Fruit fly (Drosophila melanogaster): ENCODE data around the gene GV1.

GV1 gene

DNA sequence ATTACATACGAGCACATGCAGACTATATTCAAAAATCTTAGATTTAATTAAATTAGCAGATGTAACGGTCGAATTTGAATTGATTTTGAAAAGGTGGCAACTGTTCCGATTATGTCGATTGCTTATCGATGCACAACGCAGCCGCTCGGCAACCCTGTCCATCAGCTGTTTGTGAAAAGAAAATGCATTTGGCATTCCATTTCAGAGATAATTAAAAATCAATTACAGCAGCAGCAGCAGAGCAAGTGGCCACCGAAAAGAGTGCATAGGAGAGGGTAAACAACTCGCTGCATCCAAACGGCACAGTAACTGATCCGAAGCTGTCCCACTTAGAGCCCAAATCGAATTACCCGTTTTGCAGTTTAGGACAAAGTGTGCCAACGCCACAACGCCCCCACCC is 11.7 kb upstream of the GV1 start, which contains the start of gene Patj (continued):
- TF ChIP-seq ATbp (GFP tag; optimal IDR thresholded peaks at IDR 0.05) (no peak), cg (GFP tag; optimal IDR thresholded peaks at IDR 0.05) (no peak), gfzf (GFP tag; optimal IDR thresholded peaks at IDR 0.05) (peak; percentile 34), CG11504 (tag; optimal IDR thresholded peaks at IDR 0.05) (no peak), CG12769 (tag; optimal IDR thresholded peaks at IDR 0.05) (no peak), Mrtf (GFP tag; IDR thresholded peaks at IDR 0.05) (no peak), CG7745 (tag; optimal IDR thresholded peaks at IDR 0.05) (no peak), CG34224 (GFP tag; IDR thresholded peaks at IDR 0.05; ENCODE audit: partially characterized antibody) (peak; percentile 64; the same call in 2 of the 3 replicates), CG6272 (GFP tag; IDR thresholded peaks at IDR 0.05) (no peak), Lim3 (GFP tag; IDR thresholded peaks at IDR 0.05) (no peak), CG6854 (GFP tag; optimal IDR thresholded peaks at IDR 0.05) (no peak), CG2712 (tag; optimal IDR thresholded peaks at IDR 0.05) (no peak), tin (GFP tag; optimal IDR thresholded peaks at IDR 0.05) (no peak), CG8924 (tag; optimal IDR thresholded peaks at IDR 0.05) (no peak), CG12236 (GFP tag; optimal IDR thresholded peaks at IDR 0.05) (no peak), CG2116 (GFP tag; optimal IDR thresholded peaks at IDR 0.05) (peak; percentile 67), Opbp (GFP tag; IDR thresholded peaks at IDR 0.05; ENCODE audit: partially characterized antibody) (no peak), Ada2b (GFP tag; IDR thresholded peaks at IDR 0.05) (no peak), nau (GFP tag; optimal IDR thresholded peaks at IDR 0.05) (no peak), yki (optimal IDR thresholded peaks at IDR 0.05) (no peak), insv (GFP tag; optimal IDR thresholded peaks at IDR 0.05) (no peak), lola (GFP tag; optimal IDR thresholded peaks at IDR 0.05) (no peak), Eip74EF (GFP tag; optimal IDR thresholded peaks at IDR 0.05) (no peak), Hmx (GFP tag; optimal IDR thresholded peaks at IDR 0.05) (no peak), bigmax (GFP tag; optimal IDR thresholded peaks at IDR 0.05) (no peak), bowl (GFP tag; IDR thresholded peaks at IDR 0.05) (no peak), lbe (GFP tag; optimal IDR thresholded peaks at IDR 0.05) (no peak), sqz (GFP tag; optimal IDR thresholded peaks at IDR 0.05) (no peak), stwl (tag; optimal IDR thresholded peaks at IDR 0.05) (peak; percentile 69), pros (GFP tag; optimal IDR thresholded peaks at IDR 0.05) (no peak), Atf3 (GFP tag; optimal IDR thresholded peaks at IDR 0.05) (no peak), CG15601 (tag; optimal IDR thresholded peaks at IDR 0.05) (no peak), CG14014 (GFP tag; IDR thresholded peaks at IDR 0.05) (no peak), Sin3A (optimal IDR thresholded peaks at IDR 0.05) (peak; percentile 32), jing (GFP tag; optimal IDR thresholded peaks at IDR 0.05) (no peak), CG10321 (GFP tag; IDR thresholded peaks at IDR 0.05) (no peak), CG17612 (GFP tag; IDR thresholded peaks at IDR 0.05) (no peak), HLH3B (GFP tag; IDR thresholded peaks at IDR 0.05) (no peak), Hr51 (GFP tag; optimal IDR thresholded peaks at IDR 0.05) (no peak), Atf6 (GFP tag; IDR thresholded peaks at IDR 0.05) (no peak), CG17361 (GFP tag; IDR thresholded peaks at IDR 0.05) (no peak), CG9797 (GFP tag; optimal IDR thresholded peaks at IDR 0.05) (peak; percentile 24), Gsc (GFP tag; IDR thresholded peaks at IDR 0.05) (no peak), Chrac-16 (GFP tag; optimal IDR thresholded peaks at IDR 0.05) (no peak), hkb (optimal IDR thresholded peaks at IDR 0.05) (no peak), hkb (GFP tag; IDR thresholded peaks at IDR 0.05) (no peak), ems (GFP tag; optimal IDR thresholded peaks at IDR 0.05) (no peak), lmd (GFP tag; IDR thresholded peaks at IDR 0.05) (no peak), toy (GFP tag; IDR thresholded peaks at IDR 0.05) (no peak), nom (GFP tag; optimal IDR thresholded peaks at IDR 0.05) (no peak), CG31224 (GFP tag; IDR thresholded peaks at IDR 0.05) (no peak), Six4 (GFP tag; optimal IDR thresholded peaks at IDR 0.05) (no peak)
